Worm (Caenorhabditis elegans): Measurements from ENCODE around the gene zchc-1A.

The zchc-1A gene

ce11 chrX:5207819-5208218 lies 33.6 kb downstream of the zchc-1A start:
- no peak for TF ChIP-seq unc-62 (GFP tag; optimal IDR thresholded peaks at IDR 0.05)

ce11 chrX:5208326-5208725 lies 34.2 kb downstream of the zchc-1A start:
- TF ChIP-seq unc-62 (GFP tag; optimal IDR thresholded peaks at IDR 0.05) = no peak

- no peak for TF ChIP-seq unc-62 (GFP tag; optimal IDR thresholded peaks at IDR 0.05)
Measured at ce11 chrX:5208831-5209230, 34.7 kb downstream of the zchc-1A start.

ce11 chrX:5209429-5209828 lies 35.3 kb downstream of the zchc-1A start:
- no peak for TF ChIP-seq unc-62 (GFP tag; optimal IDR thresholded peaks at IDR 0.05)

ce11 chrX:5210524-5210923 lies 36.4 kb downstream of the zchc-1A start:
- TF ChIP-seq unc-62 (GFP tag; optimal IDR thresholded peaks at IDR 0.05) = no peak

ce11 chrX:5210927-5211655 lies 36.9 kb downstream of the zchc-1A start:
- TF ChIP-seq unc-62 (GFP tag; optimal IDR thresholded peaks at IDR 0.05) = no peak

- TF ChIP-seq unc-62 (GFP tag; optimal IDR thresholded peaks at IDR 0.05) = no peak
Measured at ce11 chrX:5213032-5213431, 38.9 kb downstream of the zchc-1A start.

- TF ChIP-seq unc-62 (GFP tag; optimal IDR thresholded peaks at IDR 0.05) = no peak
Measured at ce11 chrX:5213565-5213964, 39.4 kb downstream of the zchc-1A start.

- no peak for TF ChIP-seq unc-62 (GFP tag; optimal IDR thresholded peaks at IDR 0.05)
Measured at ce11 chrX:5214790-5215189, 40.6 kb downstream of the zchc-1A start.

- no peak for TF ChIP-seq unc-62 (GFP tag; optimal IDR thresholded peaks at IDR 0.05)
Measured at ce11 chrX:5216063-5216462, 41.9 kb downstream of the zchc-1A start, which contains the start of gene hrpa-2. hrpa-2 (plus strand) TSS chrX:5216363.

- no peak for TF ChIP-seq unc-62 (GFP tag; optimal IDR thresholded peaks at IDR 0.05)
Measured at ce11 chrX:5218323-5218722, 44.2 kb downstream of the zchc-1A start.

- no peak for TF ChIP-seq unc-62 (GFP tag; optimal IDR thresholded peaks at IDR 0.05)
Measured at ce11 chrX:5226265-5226664, 52.1 kb downstream of the zchc-1A start, which contains the start of gene H28G03.3. H28G03.3 (minus strand) TSS chrX:5226365.

Data from whole organism, dauer.